Worm (Caenorhabditis elegans): ENCODE measurements around the gene C16E9.1.

DNA sequence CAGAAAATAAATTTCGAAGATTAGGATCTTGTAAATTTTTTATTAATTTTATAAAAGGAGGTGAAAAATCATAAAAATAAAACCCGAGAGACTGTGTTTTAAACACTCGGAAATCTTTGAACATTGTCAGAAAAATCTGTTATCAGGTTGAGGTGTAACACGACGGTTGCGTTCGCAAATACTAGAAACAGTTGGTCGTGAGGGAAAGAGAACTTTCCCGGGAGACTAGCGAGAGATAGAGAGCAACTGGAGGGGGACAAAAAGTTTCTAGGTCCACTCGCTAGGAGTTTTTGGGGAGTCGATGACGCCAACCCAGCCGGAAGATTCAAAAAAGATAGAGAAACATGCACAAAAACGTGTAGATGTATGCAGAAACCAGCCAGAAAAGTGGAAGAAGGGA lies 22.3 kb downstream of the C16E9.1 start:
- TF ChIP-seq lir-1 (GFP tag; conservative IDR thresholded peaks at IDR 0.05) = no peak
- TF ChIP-seq ets-4 (GFP tag; optimal IDR thresholded peaks at IDR 0.05) = no peak

All from whole organism, young adult.